Fruit fly (Drosophila melanogaster) whole organism, embryonic: ENCODE data around the gene CG31189.

Experiments used
- Abd-B ChIP-seq: fragments of 200-800 bp; sonication (Bioruptor generic); optimal IDR thresholded peaks from 2 replicates; lab custom pipeline; 2018; ENCODE audit warnings: missing biosample characterization, mild to moderate bottlenecking, missing genetic modification characterization, moderate library complexity
- Awh ChIP-seq: fragments of 200-800 bp; sonication (Bioruptor generic); IDR thresholded peaks from 2 replicates; pipeline ENCODE4, ENCODE4 v1.3.6; 2022; ENCODE audit warnings: missing biosample characterization, missing genetic modification characterization
- Bdp1 ChIP-seq: fragments of 200-800 bp; sonication (Bioruptor generic); optimal IDR thresholded peaks from 3 replicates; lab custom pipeline; 2016; ENCODE audit warnings: missing biosample characterization, missing genetic modification characterization
- Bteb2 ChIP-seq: fragments of 200-800 bp; sonication (Bioruptor generic); optimal IDR thresholded peaks from 2 replicates; lab custom pipeline; 2016; ENCODE audit warnings: missing biosample characterization, missing genetic modification characterization
- CG10462 ChIP-seq: fragments of 200-800 bp; sonication (Bioruptor generic); optimal IDR thresholded peaks from 2 replicates; lab custom pipeline; 2016; ENCODE audit warnings: missing biosample characterization, missing genetic modification characterization
- CG14667 ChIP-seq: fragments of 200-800 bp; sonication (Bioruptor generic); IDR thresholded peaks from 2 replicates; pipeline ENCODE4 v1.3.6; 2022; ENCODE audit warnings: missing biosample characterization, missing genetic modification characterization
- CG17328 ChIP-seq: fragments of 200-800 bp; sonication (Bioruptor generic); IDR thresholded peaks from 2 replicates; pipeline ENCODE4 v1.3.6; 2022; ENCODE audit warnings: missing biosample characterization, missing genetic modification characterization
- CG17359 ChIP-seq: fragments of 200-800 bp; sonication (Bioruptor generic); optimal IDR thresholded peaks from 3 replicates; lab custom pipeline; 2018; ENCODE audit warnings: missing biosample characterization, mild to moderate bottlenecking, missing genetic modification characterization, moderate library complexity
- CG17568 ChIP-seq: fragments of 200-800 bp; sonication (Bioruptor generic); optimal IDR thresholded peaks from 2 replicates; lab custom pipeline; 2018; ENCODE audit warnings: missing biosample characterization, mild to moderate bottlenecking, missing genetic modification characterization, moderate library complexity
- CG2120 ChIP-seq: fragments of 200-800 bp; sonication (Bioruptor generic); optimal IDR thresholded peaks from 3 replicates; lab custom pipeline; 2016; ENCODE audit warnings: missing biosample characterization, missing genetic modification characterization
- CG32532 ChIP-seq: fragments of 200-800 bp; sonication (Bioruptor generic); IDR thresholded peaks from 2 replicates; pipeline ENCODE4 v1.3.6; 2022; ENCODE audit warnings: missing biosample characterization, missing genetic modification characterization
- CG3407 ChIP-seq: fragments of 200-800 bp; sonication (Bioruptor generic); optimal IDR thresholded peaks from 2 replicates; lab custom pipeline; 2018; ENCODE audit warnings: missing biosample characterization, mild to moderate bottlenecking, missing genetic modification characterization
- CG34376 ChIP-seq: fragments of 200-800 bp; sonication (Bioruptor generic); optimal IDR thresholded peaks from 2 replicates; lab custom pipeline; 2018; ENCODE audit warnings: missing biosample characterization, mild to moderate bottlenecking, missing genetic modification characterization
- CG3726 ChIP-seq: fragments of 200-800 bp; sonication (Bioruptor generic); IDR thresholded peaks from 3 replicates; pipeline ENCODE4, ENCODE4 v1.3.6; 2022; ENCODE audit warnings: missing biosample characterization, missing genetic modification characterization
- CG3847 ChIP-seq: fragments of 200-800 bp; sonication (Bioruptor generic); IDR thresholded peaks from 2 replicates; pipeline ENCODE4 v1.3.6; 2022; ENCODE audit warnings: missing biosample characterization, missing genetic modification characterization
- CG7357 ChIP-seq: fragments of 200-800 bp; sonication (Bioruptor generic); IDR thresholded peaks from 3 replicates; pipeline ENCODE4 v1.3.6; 2022; ENCODE audit warnings: missing biosample characterization, missing genetic modification characterization
- CG7928 ChIP-seq: fragments of 200-800 bp; sonication (Bioruptor generic); optimal IDR thresholded peaks from 2 replicates; lab custom pipeline; 2017; ENCODE audit warnings: missing biosample characterization, mild to moderate bottlenecking, missing genetic modification characterization
- CG8944 ChIP-seq: fragments of 200-800 bp; sonication (Bioruptor generic); optimal IDR thresholded peaks from 3 replicates; lab custom pipeline; 2016; ENCODE audit warnings: missing biosample characterization, missing genetic modification characterization
- Chrac-16 ChIP-seq: fragments of 200-800 bp; sonication (Bioruptor generic); optimal IDR thresholded peaks from 3 replicates; lab custom pipeline; 2016; ENCODE audit warnings: missing biosample characterization, missing genetic modification characterization
- D ChIP-seq, 2 experiments: fragments of 200-800 bp in 1 of 2; fragments of >200 bp in 1 of 2; sonication (Bioruptor generic) in 1 of 2; optimal IDR thresholded peaks; 2 replicates in 1 of 2; 3 replicates in 1 of 2; lab custom pipeline; 2017; ENCODE audit warnings: mild to moderate bottlenecking in 1 of 2, missing biosample characterization in 1 of 2, missing genetic modification characterization in 1 of 2, missing genetic modification reagents in 1 of 2
- D19B ChIP-seq: fragments of 200-800 bp; sonication (Bioruptor generic); optimal IDR thresholded peaks from 2 replicates; lab custom pipeline; 2017; ENCODE audit warnings: missing biosample characterization, mild to moderate bottlenecking, missing genetic modification characterization
- Dip2 ChIP-seq: fragments of 200-800 bp; sonication (Bioruptor generic); IDR thresholded peaks from 2 replicates; pipeline ENCODE4 v1.3.6; 2022; ENCODE audit warnings: missing biosample characterization, missing genetic modification characterization
- Eip74EF ChIP-seq, 2 experiments: fragments of 200-800 bp in 1 of 2; fragments of >200 bp in 1 of 2; sonication (Bioruptor generic) in 1 of 2; optimal IDR thresholded peaks; 2 replicates each; lab custom pipeline; 2017 to 2019; ENCODE audit warnings: missing biosample characterization in 2 of 2, missing genetic modification characterization in 2 of 2, mild to moderate bottlenecking in 1 of 2, moderate library complexity in 1 of 2
- Ets65A ChIP-seq: fragments of 200-800 bp; sonication (Bioruptor generic); peaks from one replicate; lab custom pipeline; 2016; ENCODE audit warnings: missing biosample characterization, missing genetic modification characterization
- Hr78 ChIP-seq, 2 experiments: fragments of 200-800 bp in 1 of 2; fragments of >200 bp in 1 of 2; sonication (Bioruptor generic) in 1 of 2; optimal IDR thresholded peaks; 2 replicates each; lab custom pipeline; 2017 to 2019; ENCODE audit warnings: missing biosample characterization in 2 of 2, missing genetic modification characterization in 2 of 2, mild to moderate bottlenecking in 1 of 2, moderate library complexity in 1 of 2
- Mad ChIP-seq: fragments of 200-800 bp; sonication (Bioruptor generic); optimal IDR thresholded peaks from 2 replicates; lab custom pipeline; 2016; ENCODE audit warnings: missing biosample characterization, missing genetic modification characterization
- Med ChIP-seq: fragments of 200-800 bp; sonication (Bioruptor generic); peaks from one replicate; lab custom pipeline; 2016; ENCODE audit warnings: missing biosample characterization, missing genetic modification characterization, mild to moderate bottlenecking, inconsistent platforms, moderate library complexity
- NFAT ChIP-seq: fragments of 200-800 bp; sonication (Bioruptor generic); IDR thresholded peaks from 2 replicates; pipeline ENCODE4 v1.3.6; 2022; ENCODE audit warnings: missing biosample characterization, missing genetic modification characterization
- Nf-YB ChIP-seq: fragments of 200-800 bp; sonication (Bioruptor generic); optimal IDR thresholded peaks from 3 replicates; lab custom pipeline; 2019; ENCODE audit warnings: missing biosample characterization, mild to moderate bottlenecking, missing genetic modification characterization, moderate library complexity
- Nf-YC ChIP-seq: fragments of 200-800 bp; optimal IDR thresholded peaks from 3 replicates; lab custom pipeline; 2019; ENCODE audit warnings: missing biosample characterization, mild to moderate bottlenecking, missing genetic modification characterization, moderate library complexity
- Sox102F ChIP-seq: fragments of 200-800 bp; sonication (Bioruptor generic); optimal IDR thresholded peaks from 2 replicates; lab custom pipeline; 2018; ENCODE audit warnings: missing biosample characterization, mild to moderate bottlenecking, missing genetic modification characterization, moderate library complexity
- Stat92E ChIP-seq, 3 experiments: fragments of >200 bp in 2 of 3; fragments of 200-800 bp in 1 of 3; sonication (Bioruptor generic) in 1 of 3; optimal IDR thresholded peaks; 2 replicates each; lab custom pipeline; 2017 to 2019; ENCODE audit warnings: missing biosample characterization in 3 of 3, missing genetic modification characterization in 3 of 3, mild to moderate bottlenecking in 1 of 3, moderate library complexity in 1 of 3
- aop ChIP-seq: fragments of 200-800 bp; sonication (Bioruptor generic); IDR thresholded peaks from 2 replicates; pipeline ENCODE4 v1.3.6; 2022; ENCODE audit warnings: missing biosample characterization, missing genetic modification characterization
- caup ChIP-seq: fragments of 200-800 bp; sonication (Bioruptor generic); optimal IDR thresholded peaks from 3 replicates; lab custom pipeline; 2017; ENCODE audit warnings: missing biosample characterization, mild to moderate bottlenecking, missing genetic modification characterization, moderate library complexity; ENCODE audit not compliant: severe bottlenecking
- crp ChIP-seq, 2 experiments: fragments of 200-800 bp; sonication (Bioruptor generic); optimal IDR thresholded peaks; 2 replicates in 1 of 2; 3 replicates in 1 of 2; lab custom pipeline; 2017; ENCODE audit warnings: missing biosample characterization in 2 of 2, missing genetic modification characterization in 2 of 2, mild to moderate bottlenecking in 1 of 2, moderate library complexity in 1 of 2
- eyg ChIP-seq: fragments of 200-800 bp; sonication (Bioruptor generic); optimal IDR thresholded peaks from 3 replicates; lab custom pipeline; 2016; ENCODE audit warnings: missing biosample characterization, missing genetic modification characterization
- gcm2 ChIP-seq: fragments of 200-800 bp; sonication (Bioruptor generic); optimal IDR thresholded peaks from 2 replicates; lab custom pipeline; 2016; ENCODE audit warnings: missing biosample characterization, missing genetic modification characterization
- her ChIP-seq: fragments of 200-800 bp; sonication (Bioruptor generic); optimal IDR thresholded peaks from 2 replicates; lab custom pipeline; 2016; ENCODE audit warnings: missing biosample characterization, missing genetic modification characterization
- inv ChIP-seq: fragments of 200-800 bp; sonication (Bioruptor generic); IDR thresholded peaks from 2 replicates; pipeline ENCODE4 v1.3.6; 2022; ENCODE audit warnings: missing biosample characterization, missing genetic modification characterization; ENCODE audit not compliant: partially characterized antibody
- jumu ChIP-seq: fragments of 200-800 bp; sonication (Bioruptor generic); optimal IDR thresholded peaks from 3 replicates; lab custom pipeline; 2016; ENCODE audit warnings: missing biosample characterization, missing genetic modification characterization
- lbe ChIP-seq: fragments of 200-800 bp; sonication (Bioruptor generic); optimal IDR thresholded peaks from 2 replicates; lab custom pipeline; 2016; ENCODE audit warnings: missing biosample characterization, mild to moderate bottlenecking, missing genetic modification characterization
- maf-S ChIP-seq: fragments of 200-800 bp; sonication (Bioruptor generic); optimal IDR thresholded peaks from 2 replicates; lab custom pipeline; 2016; ENCODE audit warnings: missing biosample characterization, missing genetic modification characterization
- salm ChIP-seq: fragments of 200-800 bp; sonication (Bioruptor generic); optimal IDR thresholded peaks from 2 replicates; lab custom pipeline; 2018; ENCODE audit warnings: missing biosample characterization, mild to moderate bottlenecking, missing genetic modification characterization
- sc ChIP-seq, 3 experiments: fragments of >200 bp in 2 of 3; fragments of 200-800 bp in 1 of 3; sonication (Bioruptor generic) in 1 of 3; optimal IDR thresholded peaks; 2 replicates in 2 of 3; 3 replicates in 1 of 3; lab custom pipeline; 2017; ENCODE audit warnings: mild to moderate bottlenecking in 1 of 3, missing biosample characterization in 1 of 3, missing genetic modification characterization in 1 of 3, missing genetic modification reagents in 1 of 3
- sqz ChIP-seq: fragments of 200-800 bp; sonication (Bioruptor generic); optimal IDR thresholded peaks from 3 replicates; lab custom pipeline; 2018; ENCODE audit warnings: missing biosample characterization, mild to moderate bottlenecking, missing genetic modification characterization
- tna ChIP-seq: fragments of 200-800 bp; sonication (Bioruptor generic); IDR thresholded peaks from 2 replicates; pipeline ENCODE4 v1.3.6; 2022; ENCODE audit warnings: missing biosample characterization, missing genetic modification characterization; ENCODE audit not compliant: partially characterized antibody
- trh ChIP-seq: fragments of 200-800 bp; sonication (Bioruptor generic); optimal IDR thresholded peaks from 2 replicates; lab custom pipeline; 2016; ENCODE audit warnings: missing biosample characterization, missing genetic modification characterization
- unpg ChIP-seq: fragments of 200-800 bp; sonication (Bioruptor generic); optimal IDR thresholded peaks from 3 replicates; lab custom pipeline; 2018; ENCODE audit warnings: missing biosample characterization, mild to moderate bottlenecking, missing genetic modification characterization, moderate library complexity
- usp ChIP-seq: fragments of >200 bp; optimal IDR thresholded peaks from 2 replicates; lab custom pipeline; 2017; ENCODE audit warnings: missing biosample characterization, missing genetic modification characterization
- wdn ChIP-seq: fragments of 200-800 bp; sonication (Bioruptor generic); IDR thresholded peaks from 2 replicates; pipeline ENCODE4 v1.3.6; 2022; ENCODE audit warnings: missing biosample characterization, missing genetic modification characterization

The CG31189 gene

DNA sequence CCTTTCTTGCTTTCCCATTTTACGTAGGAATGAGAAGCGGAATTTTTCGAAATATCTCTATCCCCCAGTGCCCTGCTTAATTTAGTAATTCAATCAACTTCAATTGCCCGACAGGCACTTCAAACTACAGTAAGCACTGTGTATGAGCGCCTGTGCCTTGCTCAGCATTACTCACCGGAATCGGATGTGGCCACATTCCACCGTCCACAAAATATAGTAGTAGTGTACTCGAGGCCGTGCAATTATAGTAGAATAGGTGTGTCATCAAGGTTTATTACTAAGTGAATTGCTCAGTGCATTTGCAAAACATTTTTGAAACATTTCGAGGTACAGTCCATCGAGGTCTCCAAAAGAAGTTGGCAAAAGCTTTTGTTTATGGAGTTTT is 20.0 kb upstream of the CG31189 start (continued):
- TF ChIP-seq CG7357 (GFP tag; lab: Robert Waterston, UW) (no peak), Eip74EF (GFP tag; optimal IDR thresholded peaks at IDR 0.05; lab: Kevin White, UChicago) (no peak), CG8944 (GFP tag; lab: Kevin White, UChicago) (no peak), CG10462 (GFP tag; lab: Kevin White, UChicago) (no peak), D (optimal IDR thresholded peaks at IDR 0.05; lab: Kevin White, UChicago) (no peak), D (GFP tag; optimal IDR thresholded peaks at IDR 0.05; lab: Kevin White, UChicago) (no peak), Ets65A (GFP tag; lab: Kevin White, UChicago) (peak; percentile 2), CG7928 (GFP tag; lab: Kevin White, UChicago) (no peak), CG32532 (GFP tag; lab: Robert Waterston, UW) (peak; percentile 24; the same call in 1 of the 2 replicates), caup (GFP tag; lab: Kevin White, UChicago) (no peak), Dip2 (GFP tag; lab: Robert Waterston, UW) (no peak), Nf-YB (GFP tag; lab: Kevin White, UChicago) (no peak), CG17568 (GFP tag; lab: Kevin White, UChicago) (no peak), CG17359 (tag; lab: Kevin White, UChicago) (no peak), aop (GFP tag; lab: Robert Waterston, UW) (no peak), jumu (GFP tag; lab: Kevin White, UChicago) (no peak), Hr78 (GFP tag; optimal IDR thresholded peaks at IDR 0.05; lab: Kevin White, UChicago) (no peak), Chrac-16 (GFP tag; lab: Kevin White, UChicago) (no peak), gcm2 (no peak), Stat92E (GFP tag; optimal IDR thresholded peaks at IDR 0.05; lab: Kevin White, UChicago) (no peak), lbe (GFP tag; lab: Kevin White, UChicago) (no peak), NFAT (GFP tag; lab: Robert Waterston, UW) (no peak), CG2120 (no peak), CG3726 (GFP tag; lab: Robert Waterston, UW) (no peak), sqz (no peak), Mad (GFP tag; lab: Kevin White, UChicago) (no peak), unpg (GFP tag; lab: Kevin White, UChicago) (no peak), crp (GFP tag; optimal IDR thresholded peaks at IDR 0.05; lab: Kevin White, UChicago) (no peak), eyg (GFP tag; lab: Kevin White, UChicago) (no peak), Med (GFP tag; lab: Kevin White, UChicago) (peak; percentile 87), maf-S (no peak), her (GFP tag; lab: Kevin White, UChicago) (peak; percentile 12), CG17328 (GFP tag; lab: Robert Waterston, UW) (0 out of 2 replicates have a peak, but pooled peaks have one; percentile 24), inv (GFP tag; lab: Robert Waterston, UW) (no peak), usp (no peak), CG3407 (GFP tag; lab: Kevin White, UChicago) (no peak), Nf-YC (tag; lab: Kevin White, UChicago) (no peak), Awh (GFP tag; lab: Robert Waterston, UW) (no peak), CG3847 (GFP tag; lab: Robert Waterston, UW) (no peak), trh (GFP tag; lab: Kevin White, UChicago) (no peak), CG34376 (GFP tag; lab: Kevin White, UChicago) (no peak), Bteb2 (GFP tag; lab: Kevin White, UChicago) (no peak), Sox102F (GFP tag; lab: Kevin White, UChicago) (no peak), D19B (GFP tag; lab: Kevin White, UChicago) (no peak), tna (GFP tag; lab: Robert Waterston, UW) (no peak), sc (optimal IDR thresholded peaks at IDR 0.05; lab: Kevin White, UChicago) (no peak), sc (GFP tag; optimal IDR thresholded peaks at IDR 0.05; lab: Kevin White, UChicago) (no peak), wdn (no peak), CG14667 (GFP tag; lab: Robert Waterston, UW) (no peak), Abd-B (GFP tag; lab: Kevin White, UChicago) (no peak), salm (tag; lab: Kevin White, UChicago) (no peak), Bdp1 (GFP tag; lab: Kevin White, UChicago) (no peak)
